Worm (Caenorhabditis elegans) whole organism, L2 larva: ENCODE measurements around the gene C50B6.9.

Source experiments
- C34F6.9 ChIP-seq: fragments of 150-350 bp; optimal IDR thresholded peaks from 2 replicates; lab custom pipeline; 2014; ENCODE audit warnings: missing biosample characterization, missing genetic modification characterization
- F13H6.1 ChIP-seq: sonication (generic microtip); optimal IDR thresholded peaks from 2 replicates; lab custom pipeline; 2016; ENCODE audit warnings: missing genetic modification characterization, missing compliant biosample characterization
- R02D3.7 ChIP-seq: fragments of 150-350 bp; optimal IDR thresholded peaks from 2 replicates; lab custom pipeline; 2014; ENCODE audit warnings: missing biosample characterization, missing genetic modification characterization
- ZK546.5 ChIP-seq: sonication (generic microtip); optimal IDR thresholded peaks from 2 replicates; lab custom pipeline; 2017; ENCODE audit warnings: missing biosample characterization, missing genetic modification characterization
- alr-1 ChIP-seq: fragments of 150-350 bp; optimal IDR thresholded peaks from 2 replicates; lab custom pipeline; 2014; ENCODE audit warnings: missing biosample characterization, missing genetic modification characterization
- aly-2 ChIP-seq: fragments of 150-350 bp; optimal IDR thresholded peaks from 2 replicates; lab custom pipeline; 2014; ENCODE audit warnings: missing biosample characterization, missing genetic modification characterization
- ama-1 ChIP-seq: fragments of 150-350 bp; optimal IDR thresholded peaks from 2 replicates; lab custom pipeline; 2018; ENCODE audit warnings: inconsistent platforms
- ceh-82 ChIP-seq: fragments of 150-350 bp; optimal IDR thresholded peaks from 2 replicates; lab custom pipeline; 2014; ENCODE audit warnings: missing biosample characterization, missing genetic modification characterization
- crh-2 ChIP-seq: sonication (generic microtip); optimal IDR thresholded peaks from 2 replicates; lab custom pipeline; 2017; ENCODE audit warnings: missing biosample characterization, missing genetic modification characterization
- dmd-4 ChIP-seq: sonication (generic microtip); optimal IDR thresholded peaks from 2 replicates; lab custom pipeline; 2017; ENCODE audit warnings: missing biosample characterization, missing genetic modification characterization
- egl-27 ChIP-seq: sonication (generic microtip); optimal IDR thresholded peaks from 3 replicates; lab custom pipeline; 2017; ENCODE audit warnings: missing biosample characterization, missing genetic modification reagents, missing genetic modification characterization
- elt-3 ChIP-seq: sonication (generic microtip); optimal IDR thresholded peaks from 2 replicates; lab custom pipeline; 2017; ENCODE audit warnings: missing biosample characterization, missing genetic modification characterization
- fos-1 ChIP-seq: fragments of 150-350 bp; optimal IDR thresholded peaks from 2 replicates; lab custom pipeline; 2014; ENCODE audit warnings: missing biosample characterization, missing genetic modification characterization
- lin-11 ChIP-seq: fragments of 150-350 bp; sonication (generic microtip); optimal IDR thresholded peaks from 2 replicates; lab custom pipeline; 2014; ENCODE audit warnings: missing biosample characterization, missing genetic modification characterization, inconsistent platforms, mixed read lengths
- lin-13 ChIP-seq: fragments of 150-350 bp; optimal IDR thresholded peaks from 2 replicates; lab custom pipeline; 2014; ENCODE audit warnings: missing biosample characterization, missing genetic modification reagents, missing genetic modification characterization
- lsy-2 ChIP-seq, 2 experiments: fragments of 150-350 bp in 1 of 2; sonication (generic microtip) in 1 of 2; optimal IDR thresholded peaks; 2 replicates each; lab custom pipeline; 2014 to 2017; ENCODE audit warnings: missing biosample characterization in 2 of 2, missing genetic modification characterization in 2 of 2
- mab-5 ChIP-seq: fragments of 150-350 bp; optimal IDR thresholded peaks from 2 replicates; lab custom pipeline; 2014; ENCODE audit warnings: missing biosample characterization, missing genetic modification characterization
- mdl-1 ChIP-seq, 2 experiments: fragments of 150-350 bp in 1 of 2; sonication (generic microtip) in 1 of 2; optimal IDR thresholded peaks; 2 replicates each; lab custom pipeline; 2017; ENCODE audit warnings: missing biosample characterization in 2 of 2, missing genetic modification characterization in 2 of 2
- nhr-10 ChIP-seq: sonication (generic microtip); optimal IDR thresholded peaks from 2 replicates; lab custom pipeline; 2017; ENCODE audit warnings: missing biosample characterization, missing genetic modification characterization
- nhr-11 ChIP-seq: fragments of 150-350 bp; optimal IDR thresholded peaks from 2 replicates; lab custom pipeline; 2014; ENCODE audit warnings: missing biosample characterization, missing genetic modification characterization
- nhr-12 ChIP-seq: fragments of 150-350 bp; optimal IDR thresholded peaks from 2 replicates; lab custom pipeline; 2014; ENCODE audit warnings: missing biosample characterization, missing genetic modification characterization
- nhr-129 ChIP-seq: fragments of 150-350 bp; optimal IDR thresholded peaks from 2 replicates; lab custom pipeline; 2014; ENCODE audit warnings: missing biosample characterization, missing genetic modification characterization
- nhr-23 ChIP-seq: fragments of 150-350 bp; optimal IDR thresholded peaks from 2 replicates; lab custom pipeline; 2014; ENCODE audit warnings: missing biosample characterization, missing genetic modification reagents, missing genetic modification characterization
- nhr-237 ChIP-seq: fragments of 150-350 bp; optimal IDR thresholded peaks from 2 replicates; lab custom pipeline; 2014; ENCODE audit warnings: missing biosample characterization, missing genetic modification characterization
- nhr-25 ChIP-seq: fragments of 150-350 bp; sonication (generic microtip); optimal IDR thresholded peaks from 3 replicates; lab custom pipeline; 2014; ENCODE audit warnings: missing biosample characterization, missing genetic modification characterization
- nhr-6 ChIP-seq: fragments of 150-350 bp; optimal IDR thresholded peaks from 2 replicates; lab custom pipeline; 2014; ENCODE audit warnings: missing biosample characterization, missing genetic modification characterization
- nhr-77 ChIP-seq: fragments of 150-350 bp; optimal IDR thresholded peaks from 2 replicates; lab custom pipeline; 2014; ENCODE audit warnings: missing biosample characterization, missing genetic modification characterization
- peb-1 ChIP-seq: fragments of 150-350 bp; optimal IDR thresholded peaks from 2 replicates; lab custom pipeline; 2014; ENCODE audit warnings: missing biosample characterization, missing genetic modification characterization
- sem-4 ChIP-seq: fragments of 150-350 bp; optimal IDR thresholded peaks from 2 replicates; lab custom pipeline; 2014; ENCODE audit warnings: missing biosample characterization, missing genetic modification reagents, missing genetic modification characterization
- sma-9 ChIP-seq, 2 experiments: fragments of 150-350 bp in 1 of 2; sonication (generic microtip) in 1 of 2; optimal IDR thresholded peaks; 2 replicates each; lab custom pipeline; 2014 to 2016; ENCODE audit warnings: missing genetic modification characterization in 2 of 2, mild to moderate bottlenecking in 1 of 2, missing biosample characterization in 1 of 2, missing compliant biosample characterization in 1 of 2, missing genetic modification reagents in 1 of 2, moderate library complexity in 1 of 2
- unc-39 ChIP-seq: fragments of 150-350 bp; optimal IDR thresholded peaks from 2 replicates; lab custom pipeline; 2014; ENCODE audit warnings: missing biosample characterization, missing genetic modification characterization
- unc-55 ChIP-seq: fragments of 150-350 bp; sonication (generic microtip); optimal IDR thresholded peaks from 3 replicates; lab custom pipeline; 2014; ENCODE audit warnings: missing biosample characterization, missing genetic modification reagents, missing genetic modification characterization
- unc-62 ChIP-seq: fragments of 150-350 bp; optimal IDR thresholded peaks from 2 replicates; lab custom pipeline; 2014; ENCODE audit warnings: missing biosample characterization, missing genetic modification reagents, missing genetic modification characterization
- zag-1 ChIP-seq: fragments of 150-350 bp; optimal IDR thresholded peaks from 2 replicates; lab custom pipeline; 2014; ENCODE audit warnings: missing biosample characterization, missing genetic modification characterization
- ztf-1 ChIP-seq: fragments of 200-800 bp; sonication (Bioruptor generic); conservative IDR thresholded peaks from 2 replicates; pipeline ENCODE4 v1.3.6; 2022; ENCODE audit warnings: missing genetic modification characterization, missing compliant biosample characterization
- ztf-4 ChIP-seq: fragments of 150-350 bp; optimal IDR thresholded peaks from 2 replicates; lab custom pipeline; 2014; ENCODE audit warnings: missing biosample characterization, missing genetic modification characterization

Gene C50B6.9

ce11 chrV:13313045-13313623 is 23.0 kb upstream of the C50B6.9 start, which contains the start of gene C50B6.3 (continued):
- TF ChIP-seq crh-2 (tag; lab: Kevin White, UChicago) = peak; percentile 76

DNA sequence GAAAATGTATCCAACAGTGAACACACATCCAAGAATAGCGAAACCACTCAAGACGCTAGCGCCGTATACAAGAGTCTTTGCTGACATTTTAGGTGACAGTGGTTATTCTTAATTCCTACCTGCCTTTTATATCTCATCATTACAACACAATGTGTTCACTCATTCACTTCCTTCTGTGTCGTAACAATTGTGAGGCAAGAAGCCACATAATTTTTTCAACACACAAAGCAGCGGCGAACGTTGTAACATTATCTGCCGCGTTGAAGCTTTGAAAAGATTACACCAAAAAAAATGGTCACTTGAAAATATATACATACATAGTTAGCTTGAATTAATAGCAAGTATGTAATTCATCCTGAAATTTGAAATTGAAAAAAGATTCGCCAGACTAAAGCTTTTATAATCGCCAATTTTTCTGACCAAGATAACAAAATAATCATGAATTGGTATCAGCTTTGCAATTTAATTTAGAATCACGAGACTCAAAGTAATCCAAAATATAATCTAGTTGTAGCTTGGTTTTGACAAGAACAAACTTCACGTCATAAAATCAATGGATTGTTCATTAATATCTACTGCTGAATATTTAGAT is 18.2 kb upstream of the C50B6.9 start, which contains the start of the genes col-161 and srh-18:
col-161 (minus strand) TSS at position 101 of the 592 bp plus-strand sequence.
srh-18 (plus strand) TSS at position 542 of the 592 bp plus-strand sequence.
- TF ChIP-seq F13H6.1 (tag; lab: Kevin White, UChicago) = no peak
- TF ChIP-seq lsy-2 (tag; optimal IDR thresholded peaks at IDR 0.05; lab: Kevin White, UChicago) = no peak
- TF ChIP-seq crh-2 (tag; lab: Kevin White, UChicago) = no peak
- TF ChIP-seq ceh-82 = no peak
- TF ChIP-seq ztf-4 = no peak
- TF ChIP-seq R02D3.7 (tag; lab: Kevin White, UChicago) = no peak
- TF ChIP-seq nhr-12 (tag; lab: Kevin White, UChicago) = no peak
- TF ChIP-seq fos-1 (tag; lab: Kevin White, UChicago) = no peak
- TF ChIP-seq unc-55 = no peak
- TF ChIP-seq peb-1 = no peak
- TF ChIP-seq sem-4 (tag; lab: Kevin White, UChicago) = no peak
- TF ChIP-seq mab-5 = no peak
- no peak for TF ChIP-seq mdl-1 (tag; optimal IDR thresholded peaks at IDR 0.05; lab: Kevin White, UChicago)
- no peak for TF ChIP-seq alr-1 (tag; lab: Kevin White, UChicago)
- no peak for TF ChIP-seq unc-62 (GFP tag; lab: Kevin White, UChicago)

ce11 chrV:13320676-13321075 is 15.5 kb upstream of the C50B6.9 start, which contains the start of gene srh-15:
srh-15 (plus strand) TSS chrV:13320976.
- no peak for TF ChIP-seq nhr-10 (tag; lab: Kevin White, UChicago)
- no peak for TF ChIP-seq nhr-23
- no peak for TF ChIP-seq mdl-1 (tag; optimal IDR thresholded peaks at IDR 0.05; lab: Kevin White, UChicago)
- no peak for TF ChIP-seq C34F6.9 (tag; lab: Kevin White, UChicago)
- TF ChIP-seq unc-39 (tag; lab: Kevin White, UChicago) = no peak
- TF ChIP-seq dmd-4 (tag; lab: Kevin White, UChicago) = no peak
- no peak for TF ChIP-seq aly-2
- TF ChIP-seq F13H6.1 (tag; lab: Kevin White, UChicago) = no peak
- no peak for TF ChIP-seq egl-27 (tag; lab: Kevin White, UChicago)

DNA sequence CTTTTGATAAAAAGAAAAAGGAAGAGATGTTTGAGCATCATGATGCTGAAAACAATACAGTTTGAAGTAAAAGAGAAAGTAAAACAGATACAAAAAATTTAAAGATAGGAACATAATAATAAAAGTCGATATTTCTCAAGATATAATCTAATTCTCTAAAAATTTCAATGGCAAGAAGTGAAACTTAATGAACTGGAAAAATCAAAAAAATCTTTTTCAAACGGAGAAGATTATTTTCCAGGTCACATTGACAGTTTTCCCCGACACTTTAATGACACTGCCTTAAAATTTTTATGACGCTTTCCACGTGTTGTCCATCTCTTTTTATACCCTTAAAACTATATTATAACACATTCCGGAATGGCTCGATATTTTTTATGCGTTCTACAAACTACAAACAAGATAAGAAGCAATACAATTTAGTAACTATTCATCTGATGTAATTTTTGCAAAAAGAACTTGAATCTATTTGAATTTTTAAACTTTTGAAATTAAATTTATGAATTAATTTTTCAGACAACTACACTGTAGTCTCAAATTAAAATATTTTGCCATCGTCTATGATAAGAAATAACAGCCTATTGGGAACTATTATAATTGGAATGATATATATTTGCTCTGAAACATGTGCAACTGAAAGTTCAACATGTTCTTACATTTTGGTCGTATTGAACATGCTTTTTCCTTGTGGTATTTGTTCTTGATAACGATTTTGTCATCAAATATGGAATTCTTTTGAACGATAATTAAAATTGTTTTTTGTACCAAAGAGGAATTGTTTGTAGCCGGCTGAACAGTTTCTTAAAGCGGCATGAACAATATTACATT is 11.0 kb upstream of the C50B6.9 start, which contains the start of gene C50B6.7:
C50B6.7 (minus strand) TSS at position 51 of the 828 bp plus-strand sequence.
- TF ChIP-seq lin-13 (GFP tag; lab: Kevin White, UChicago) = no peak
- peak; percentile 36 for TF ChIP-seq fos-1 (tag; lab: Kevin White, UChicago)
- TF ChIP-seq unc-62 (GFP tag; lab: Kevin White, UChicago) = no peak
- TF ChIP-seq sma-9 (GFP tag; optimal IDR thresholded peaks at IDR 0.05; lab: Kevin White, UChicago) = peak; percentile 1
- TF ChIP-seq sma-9 (tag; optimal IDR thresholded peaks at IDR 0.05; lab: Kevin White, UChicago) = no peak
- no peak for TF ChIP-seq unc-55
- no peak for TF ChIP-seq F13H6.1 (tag; lab: Kevin White, UChicago)

DNA sequence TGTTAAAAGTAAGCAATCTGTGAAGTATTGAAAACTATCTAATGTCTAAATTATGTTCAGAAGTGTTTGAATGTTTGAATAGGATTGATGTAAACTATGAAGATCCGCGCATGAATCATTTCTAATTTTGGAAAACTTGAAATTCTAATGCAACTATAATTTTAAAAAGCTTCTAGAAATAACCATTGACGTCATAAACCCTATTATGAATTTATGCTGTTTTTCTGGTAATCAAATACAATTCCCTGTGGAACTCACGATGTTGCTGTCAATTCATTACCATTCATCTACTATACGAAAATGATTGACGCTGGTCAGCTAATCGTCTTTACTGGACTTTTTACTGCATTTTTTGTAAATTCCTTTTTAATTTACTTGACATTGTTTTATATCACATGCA is 8.7 kb upstream of the C50B6.9 start, which contains the start of gene str-37:
str-37 (plus strand) TSS at position 301 of the 400 bp plus-strand sequence.
- TF ChIP-seq lin-11 = no peak
- no peak for TF ChIP-seq zag-1 (tag; lab: Kevin White, UChicago)
- no peak for TF ChIP-seq ztf-1 (GFP tag; lab: Robert Waterston, UW)
- TF ChIP-seq nhr-129 = no peak

- no peak for TF ChIP-seq elt-3 (tag; lab: Kevin White, UChicago)
- no peak for TF ChIP-seq peb-1
- TF ChIP-seq fos-1 (tag; lab: Kevin White, UChicago) = no peak
- no peak for TF ChIP-seq dmd-4 (tag; lab: Kevin White, UChicago)
- no peak for TF ChIP-seq R02D3.7 (tag; lab: Kevin White, UChicago)
- no peak for TF ChIP-seq zag-1 (tag; lab: Kevin White, UChicago)
- TF ChIP-seq ZK546.5 = no peak
- no peak for TF ChIP-seq nhr-10 (tag; lab: Kevin White, UChicago)
- TF ChIP-seq ama-1 (lab: Kevin White, UChicago) = no peak
- TF ChIP-seq nhr-77 (tag; lab: Kevin White, UChicago) = no peak
- no peak for TF ChIP-seq nhr-6 (tag; lab: Kevin White, UChicago)
- no peak for TF ChIP-seq nhr-237 (tag; lab: Kevin White, UChicago)
- TF ChIP-seq sem-4 (tag; lab: Kevin White, UChicago) = no peak
- TF ChIP-seq nhr-23 = no peak
- no peak for TF ChIP-seq C34F6.9 (tag; lab: Kevin White, UChicago)
- no peak for TF ChIP-seq nhr-11 (tag; lab: Kevin White, UChicago)
- TF ChIP-seq unc-62 (GFP tag; lab: Kevin White, UChicago) = no peak
- no peak for TF ChIP-seq egl-27 (tag; lab: Kevin White, UChicago)
- no peak for TF ChIP-seq nhr-25 (tag; lab: Kevin White, UChicago)
- TF ChIP-seq lsy-2 (tag; optimal IDR thresholded peaks at IDR 0.05; lab: Kevin White, UChicago) = no peak
These were observed 5.2 kb upstream of the C50B6.9 start, which contains the start of gene nhr-129 for ce11 chrV:13330919-13331318. nhr-129 (minus strand) TSS chrV:13331019.
